Worm (Caenorhabditis elegans) whole organism, young adult: ENCODE results near the gene fbxa-115.

Source experiments
- B0019.2 ChIP-seq: fragments of 200-800 bp; sonication (Bioruptor generic); conservative IDR thresholded peaks from 2 replicates; pipeline ENCODE4 v1.3.6; 2022; ENCODE audit warnings: missing genetic modification reagents, missing genetic modification characterization, missing compliant biosample characterization
- B0035.1 ChIP-seq: sonication (generic microtip); optimal IDR thresholded peaks from 2 replicates; lab custom pipeline; 2016; ENCODE audit warnings: missing genetic modification characterization, mild to moderate bottlenecking, missing compliant biosample characterization, missing genotype, missing genetic modification reagents
- C17E4.6 ChIP-seq: fragments of 200-800 bp; sonication (Bioruptor generic); IDR thresholded peaks from 2 replicates; pipeline ENCODE4 v1.3.6; 2022; ENCODE audit warnings: missing genetic modification reagents, missing genetic modification characterization, missing compliant biosample characterization
- F23B12.7 ChIP-seq: sonication (generic microtip); optimal IDR thresholded peaks from 2 replicates; lab custom pipeline; 2017; ENCODE audit warnings: missing genetic modification characterization, mild to moderate bottlenecking, missing compliant biosample characterization, antibody characterized with exemption, moderate library complexity; ENCODE audit not compliant: insufficient read depth
- F49E8.2 ChIP-seq: sonication (generic microtip); optimal IDR thresholded peaks from 3 replicates; lab custom pipeline; 2017; ENCODE audit warnings: missing genetic modification characterization, mild to moderate bottlenecking, missing compliant biosample characterization, antibody characterized with exemption, moderate library complexity; ENCODE audit not compliant: insufficient read depth
- F52B5.7 ChIP-seq: sonication (generic microtip); optimal IDR thresholded peaks from 2 replicates; lab custom pipeline; 2016; ENCODE audit warnings: mild to moderate bottlenecking, missing genetic modification characterization, missing compliant biosample characterization
- F57C9.4 ChIP-seq: sonication (generic microtip); optimal IDR thresholded peaks from 2 replicates; lab custom pipeline; 2017; ENCODE audit warnings: mild to moderate bottlenecking, missing genetic modification characterization, missing compliant biosample characterization
- K11D2.4 ChIP-seq: fragments of 200-800 bp; sonication (Bioruptor generic); IDR thresholded peaks from 2 replicates; pipeline ENCODE4 v1.3.6; 2022; ENCODE audit warnings: missing genetic modification reagents, missing genetic modification characterization, missing compliant biosample characterization
- K12H6.12 ChIP-seq: fragments of 200-800 bp; sonication (Bioruptor generic); optimal IDR thresholded peaks from 2 replicates; lab custom pipeline; 2018; ENCODE audit warnings: mild to moderate bottlenecking, missing genetic modification characterization, missing compliant biosample characterization
- T07F8.4 ChIP-seq: sonication (generic microtip); optimal IDR thresholded peaks from 2 replicates; lab custom pipeline; 2016; ENCODE audit warnings: mild to moderate bottlenecking, missing genetic modification characterization, moderate library complexity, missing compliant biosample characterization
- Y53G8AR.9 ChIP-seq: fragments of 200-800 bp; sonication (Bioruptor generic); conservative IDR thresholded peaks from 2 replicates; pipeline ENCODE4 v1.3.6; 2022; ENCODE audit warnings: missing genetic modification reagents, missing genetic modification characterization, missing compliant biosample characterization
- Y56A3A.18 ChIP-seq: fragments of 200-800 bp; sonication (Bioruptor generic); IDR thresholded peaks from 2 replicates; pipeline ENCODE4 v1.3.6; 2022; ENCODE audit warnings: missing genetic modification reagents, missing genetic modification characterization, missing compliant biosample characterization
- aptf-3 ChIP-seq: fragments of 200-800 bp; sonication (Bioruptor generic); IDR thresholded peaks from 2 replicates; pipeline ENCODE4 v1.3.6; 2022; ENCODE audit warnings: missing genetic modification characterization, missing compliant biosample characterization
- atf-7 ChIP-seq: sonication (generic microtip); optimal IDR thresholded peaks from 2 replicates; lab custom pipeline; 2017; ENCODE audit warnings: mild to moderate bottlenecking, missing genetic modification characterization, missing compliant biosample characterization
- athp-1 ChIP-seq: sonication (generic microtip); optimal IDR thresholded peaks from 2 replicates; lab custom pipeline; 2017; ENCODE audit warnings: mild to moderate bottlenecking, missing genetic modification characterization, missing compliant biosample characterization
- ceh-100 ChIP-seq: fragments of 200-800 bp; sonication (Bioruptor generic); IDR thresholded peaks from 2 replicates; pipeline ENCODE4 v1.3.6; 2022; ENCODE audit warnings: missing genetic modification reagents, missing genetic modification characterization, missing compliant biosample characterization
- ceh-40 ChIP-seq: fragments of 200-800 bp; sonication (Bioruptor generic); IDR thresholded peaks from 2 replicates; pipeline ENCODE4 v1.3.6; 2022; ENCODE audit warnings: missing genetic modification characterization, missing compliant biosample characterization
- ceh-91 ChIP-seq: fragments of 200-800 bp; sonication (Bioruptor generic); IDR thresholded peaks from 2 replicates; pipeline ENCODE4 v1.3.6; 2022; ENCODE audit warnings: missing genetic modification reagents, missing genetic modification characterization, missing compliant biosample characterization
- chd-7 ChIP-seq: sonication (generic microtip); optimal IDR thresholded peaks from 2 replicates; lab custom pipeline; 2016; ENCODE audit warnings: mild to moderate bottlenecking, missing genetic modification characterization, moderate library complexity, missing compliant biosample characterization
- die-1 ChIP-seq: sonication (generic microtip); optimal IDR thresholded peaks from 2 replicates; lab custom pipeline; 2016; ENCODE audit warnings: missing genotype, mild to moderate bottlenecking, missing genetic modification characterization, missing compliant biosample characterization
- dpff-1 ChIP-seq: sonication (generic microtip); optimal IDR thresholded peaks from 2 replicates; lab custom pipeline; 2017; ENCODE audit warnings: mild to moderate bottlenecking, missing genetic modification characterization, missing compliant biosample characterization
- fkh-3 ChIP-seq: sonication (generic microtip); optimal IDR thresholded peaks from 2 replicates; lab custom pipeline; 2016; ENCODE audit warnings: mild to moderate bottlenecking, missing genetic modification characterization, missing compliant biosample characterization
- gei-17 ChIP-seq: fragments of 200-800 bp; sonication (Bioruptor generic); optimal IDR thresholded peaks from 2 replicates; lab custom pipeline; 2018; ENCODE audit warnings: mild to moderate bottlenecking, missing genetic modification characterization, missing compliant biosample characterization
- hmg-20 ChIP-seq: fragments of 200-800 bp; sonication (Bioruptor generic); IDR thresholded peaks from 2 replicates; pipeline ENCODE4 v1.3.6; 2022; ENCODE audit warnings: missing genetic modification reagents, missing genetic modification characterization, missing compliant biosample characterization
- hsf-1 ChIP-seq: fragments of 200-800 bp; sonication (Bioruptor generic); IDR thresholded peaks from 2 replicates; pipeline ENCODE4 v1.3.6; 2022; ENCODE audit warnings: missing genetic modification reagents, missing genetic modification characterization, missing compliant biosample characterization
- let-607 ChIP-seq, 2 experiments: fragments of 200-800 bp in 1 of 2; sonication (Bioruptor generic) in 1 of 2; sonication (generic microtip) in 1 of 2; optimal IDR thresholded peaks; 2 replicates each; lab custom pipeline; 2016 to 2018; ENCODE audit warnings: mild to moderate bottlenecking in 2 of 2, missing compliant biosample characterization in 2 of 2, missing genetic modification characterization in 2 of 2, moderate library complexity in 2 of 2, missing genotype in 1 of 2
- lin-35 ChIP-seq, 3 experiments: fragments of 150-350 bp in 2 of 3; sonication (generic microtip) in 1 of 3; optimal IDR thresholded peaks; 2 replicates each; lab custom pipeline; 2014 to 2018; ENCODE audit warnings: missing biosample characterization in 3 of 3, missing genetic modification characterization in 3 of 3, missing genetic modification reagents in 3 of 3
- lin-54 ChIP-seq: fragments of 200-800 bp; sonication (Bioruptor generic); optimal IDR thresholded peaks from 2 replicates; lab custom pipeline; 2018; ENCODE audit warnings: mild to moderate bottlenecking, missing genetic modification characterization, missing compliant biosample characterization
- lsl-1 ChIP-seq: fragments of 200-800 bp; sonication (Bioruptor generic); optimal IDR thresholded peaks from 2 replicates; lab custom pipeline; 2018; ENCODE audit warnings: mild to moderate bottlenecking, missing genetic modification characterization, moderate library complexity, missing compliant biosample characterization
- mel-28 ChIP-seq: sonication (generic microtip); optimal IDR thresholded peaks from 2 replicates; lab custom pipeline; 2016; ENCODE audit warnings: borderline replicate concordance, mild to moderate bottlenecking, missing genetic modification characterization, missing compliant biosample characterization
- mes-4 ChIP-seq: sonication (generic microtip); optimal IDR thresholded peaks from 2 replicates; lab custom pipeline; 2016; ENCODE audit warnings: missing genotype, missing genetic modification characterization, missing compliant biosample characterization
- nfyb-1 ChIP-seq: fragments of 200-800 bp; sonication (Bioruptor generic); IDR thresholded peaks from 2 replicates; pipeline ENCODE4 v1.3.6; 2022; ENCODE audit warnings: missing genetic modification reagents, missing genetic modification characterization, missing compliant biosample characterization
- nhr-120 ChIP-seq: fragments of 200-800 bp; sonication (Bioruptor generic); IDR thresholded peaks from 2 replicates; pipeline ENCODE4 v1.3.6; 2022; ENCODE audit warnings: missing genetic modification characterization, missing compliant biosample characterization
- nhr-27 ChIP-seq: fragments of 200-800 bp; sonication (Bioruptor generic); optimal IDR thresholded peaks from 2 replicates; lab custom pipeline; 2018; ENCODE audit warnings: mild to moderate bottlenecking, missing genetic modification characterization, moderate library complexity, missing compliant biosample characterization
- nhr-80 ChIP-seq: sonication (generic microtip); optimal IDR thresholded peaks from 2 replicates; lab custom pipeline; 2016; ENCODE audit warnings: missing genetic modification characterization, missing compliant biosample characterization
- nhr-90 ChIP-seq: sonication (generic microtip); optimal IDR thresholded peaks from 2 replicates; lab custom pipeline; 2016; ENCODE audit warnings: missing genotype, mild to moderate bottlenecking, missing genetic modification characterization, missing compliant biosample characterization
- repo-1 ChIP-seq: sonication (generic microtip); optimal IDR thresholded peaks from 2 replicates; lab custom pipeline; 2017; ENCODE audit warnings: mild to moderate bottlenecking, missing genetic modification characterization, missing compliant biosample characterization
- snpc-4 ChIP-seq, 5 experiments: fragments of 150-350 bp in 1 of 5; sonication (generic microtip) in 4 of 5; optimal IDR thresholded peaks; 2 replicates each; lab custom pipeline; 2014 to 2018; ENCODE audit warnings: missing genetic modification characterization in 5 of 5, missing biosample characterization in 3 of 5, antibody characterized with exemption in 2 of 5, mild to moderate bottlenecking in 2 of 5, missing compliant biosample characterization in 2 of 5, missing genotype in 2 of 5, moderate library complexity in 2 of 5, missing genetic modification reagents in 1 of 5
- sptf-2 ChIP-seq: fragments of 200-800 bp; sonication (Bioruptor generic); optimal IDR thresholded peaks from 2 replicates; lab custom pipeline; 2018; ENCODE audit warnings: mild to moderate bottlenecking, missing genetic modification characterization, missing compliant biosample characterization
- tbx-9 ChIP-seq: sonication (generic microtip); optimal IDR thresholded peaks from 2 replicates; lab custom pipeline; 2016; ENCODE audit warnings: borderline replicate concordance, missing genetic modification characterization, inconsistent platforms, missing compliant biosample characterization
- tlf-1 ChIP-seq: fragments of 200-800 bp; sonication (Bioruptor generic); optimal IDR thresholded peaks from 2 replicates; lab custom pipeline; 2018; ENCODE audit warnings: mild to moderate bottlenecking, missing genetic modification characterization, missing compliant biosample characterization
- unc-62 ChIP-seq: fragments of 150-350 bp; optimal IDR thresholded peaks from 2 replicates; lab custom pipeline; 2014; ENCODE audit warnings: missing biosample characterization, missing genetic modification reagents, missing genetic modification characterization
- ztf-18 ChIP-seq: sonication (generic microtip); optimal IDR thresholded peaks from 2 replicates; lab custom pipeline; 2016; ENCODE audit warnings: missing genotype, mild to moderate bottlenecking, missing genetic modification characterization, missing compliant biosample characterization
- ztf-26 ChIP-seq: sonication (generic microtip); optimal IDR thresholded peaks from 2 replicates; lab custom pipeline; 2017; ENCODE audit warnings: missing genetic modification characterization, missing compliant biosample characterization
- ztf-6 ChIP-seq: fragments of 200-800 bp; sonication (Bioruptor generic); IDR thresholded peaks from 2 replicates; pipeline ENCODE4 v1.3.6; 2022; ENCODE audit warnings: missing genetic modification reagents, missing genetic modification characterization, missing compliant biosample characterization

fbxa-115 gene

ce11 chrV:20165808-20166207, 26.1 kb downstream of the fbxa-115 start:
- TF ChIP-seq let-607 (tag; optimal IDR thresholded peaks at IDR 0.05; lab: Kevin White, UChicago), result no peak
- TF ChIP-seq tbx-9 (tag; lab: Kevin White, UChicago), result no peak
- no peak for TF ChIP-seq B0035.1
- no peak for TF ChIP-seq ceh-40 (GFP tag; lab: Robert Waterston, UW)
- no peak for TF ChIP-seq unc-62 (GFP tag; lab: Kevin White, UChicago)
- TF ChIP-seq ceh-91, result no peak
- no peak for TF ChIP-seq F57C9.4 (tag; lab: Kevin White, UChicago)
- no peak for TF ChIP-seq sptf-2 (GFP tag; lab: Kevin White, UChicago)
- no peak for TF ChIP-seq Y56A3A.18
- TF ChIP-seq aptf-3, result no peak
- no peak for TF ChIP-seq ztf-26 (tag; lab: Kevin White, UChicago)
- TF ChIP-seq F49E8.2, result no peak
- no peak for TF ChIP-seq nhr-80 (tag; lab: Kevin White, UChicago)
- TF ChIP-seq fkh-3 (tag; lab: Kevin White, UChicago), result no peak
- TF ChIP-seq, all 124 proteins: peak for 0

DNA sequence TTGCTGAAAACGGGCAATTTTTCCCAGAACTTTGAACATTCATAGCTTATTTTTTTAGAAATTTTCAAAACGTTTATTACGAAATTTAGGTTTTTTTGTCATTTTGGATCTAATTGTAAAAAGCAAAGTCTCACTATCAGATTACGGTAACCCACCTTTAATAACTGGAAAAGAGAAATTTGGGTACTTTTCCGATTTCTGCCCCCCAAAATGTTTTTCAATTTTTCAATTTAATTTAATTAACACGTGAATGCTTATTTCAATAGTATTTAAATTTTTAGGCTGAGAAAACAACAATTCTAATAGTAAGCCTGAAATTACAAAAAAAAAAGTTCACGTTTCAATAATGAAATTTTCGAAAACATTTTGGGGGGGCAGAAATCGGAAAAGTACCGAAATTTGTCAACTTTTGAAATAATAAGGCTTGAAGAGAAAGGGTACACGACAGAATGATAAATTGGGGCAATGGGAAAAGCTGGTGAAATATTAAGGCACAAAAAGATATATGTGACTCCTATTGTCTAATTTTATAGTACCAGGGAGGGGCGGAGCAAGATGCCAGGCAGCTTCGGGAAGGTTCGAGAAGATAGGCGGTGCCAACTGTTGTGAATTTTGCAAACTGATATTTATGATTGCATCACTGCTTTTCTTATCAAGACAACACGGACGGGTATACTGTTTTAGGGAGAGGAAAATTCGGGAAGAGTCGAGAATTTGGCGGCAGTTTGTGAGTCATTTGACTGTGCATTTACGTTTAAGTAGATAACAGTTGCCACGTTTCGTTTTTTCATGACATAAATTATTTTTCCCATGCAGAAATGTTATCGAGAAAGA, 27.7 kb downstream of the fbxa-115 start, which contains the start of gene F19B2.5:
Gene F19B2.5 (minus strand): TSS at position 107 of the 834 bp plus-strand sequence.
- TF ChIP-seq tlf-1 (GFP tag; lab: Kevin White, UChicago) (peak; percentile 66), repo-1 (tag; lab: Kevin White, UChicago) (peak; percentile 0), chd-7 (peak; percentile 80), ztf-6 (GFP tag; lab: Robert Waterston, UW) (no peak), atf-7 (tag; lab: Kevin White, UChicago) (peak; percentile 95), nhr-27 (tag; lab: Kevin White, UChicago) (no peak), T07F8.4 (no peak), nhr-80 (tag; lab: Kevin White, UChicago) (peak; percentile 44), lin-54 (GFP tag; lab: Kevin White, UChicago) (peak; percentile 34), F52B5.7 (tag; lab: Kevin White, UChicago) (no peak), F23B12.7 (tag; lab: Kevin White, UChicago) (no peak), hsf-1 (GFP tag; lab: Robert Waterston, UW) (peak; percentile 97), athp-1 (no peak), nhr-90 (tag; lab: Kevin White, UChicago) (peak; percentile 11), die-1 (tag; lab: Kevin White, UChicago) (no peak), nfyb-1 (GFP tag; lab: Robert Waterston, UW) (peak; percentile 83; the same call in 1 of the 2 replicates), ztf-18 (tag; lab: Kevin White, UChicago) (peak; percentile 7), let-607 (tag; optimal IDR thresholded peaks at IDR 0.05; lab: Kevin White, UChicago) (peak; percentile 83 to 95), Y53G8AR.9 (GFP tag; lab: Robert Waterston, UW) (no peak), hmg-20 (GFP tag; lab: Robert Waterston, UW) (no peak), nhr-120 (GFP tag; lab: Robert Waterston, UW) (no peak), tbx-9 (tag; lab: Kevin White, UChicago) (no peak), mes-4 (no peak), snpc-4 (GFP tag; optimal IDR thresholded peaks at IDR 0.05; lab: Kevin White, UChicago) (no peak), snpc-4 (tag; optimal IDR thresholded peaks at IDR 0.05; lab: Kevin White, UChicago) (no peak), gei-17 (GFP tag; lab: Kevin White, UChicago) (peak; percentile 51), K12H6.12 (no peak), C17E4.6 (GFP tag; lab: Robert Waterston, UW) (no peak), B0019.2 (GFP tag; lab: Robert Waterston, UW) (no peak), lsl-1 (GFP tag; lab: Kevin White, UChicago) (peak; percentile 16), dpff-1 (peak; percentile 47), mel-28 (tag; lab: Kevin White, UChicago) (no peak), lin-35 (GFP tag; optimal IDR thresholded peaks at IDR 0.05; lab: Kevin White, UChicago) (no peak), K11D2.4 (GFP tag; lab: Robert Waterston, UW) (no peak), ceh-100 (GFP tag; lab: Robert Waterston, UW) (no peak)
